Worm (Caenorhabditis elegans) whole organism, L1 larva: ENCODE results near the gene sec-31.

Experiments
- aly-2 ChIP-seq: fragments of 150-350 bp; optimal IDR thresholded peaks from 2 replicates; lab custom pipeline; 2014; ENCODE audit warnings: missing biosample characterization, missing genetic modification characterization
- fos-1 ChIP-seq: fragments of 150-350 bp; optimal IDR thresholded peaks from 2 replicates; lab custom pipeline; 2014; ENCODE audit warnings: missing biosample characterization, missing genetic modification characterization
- nhr-11 ChIP-seq: fragments of 150-350 bp; optimal IDR thresholded peaks from 2 replicates; lab custom pipeline; 2014; ENCODE audit warnings: missing biosample characterization, missing genetic modification characterization
- unc-62 ChIP-seq: fragments of 150-350 bp; optimal IDR thresholded peaks from 2 replicates; lab custom pipeline; 2014; ENCODE audit warnings: missing biosample characterization, missing genetic modification reagents, missing genetic modification characterization

DNA sequence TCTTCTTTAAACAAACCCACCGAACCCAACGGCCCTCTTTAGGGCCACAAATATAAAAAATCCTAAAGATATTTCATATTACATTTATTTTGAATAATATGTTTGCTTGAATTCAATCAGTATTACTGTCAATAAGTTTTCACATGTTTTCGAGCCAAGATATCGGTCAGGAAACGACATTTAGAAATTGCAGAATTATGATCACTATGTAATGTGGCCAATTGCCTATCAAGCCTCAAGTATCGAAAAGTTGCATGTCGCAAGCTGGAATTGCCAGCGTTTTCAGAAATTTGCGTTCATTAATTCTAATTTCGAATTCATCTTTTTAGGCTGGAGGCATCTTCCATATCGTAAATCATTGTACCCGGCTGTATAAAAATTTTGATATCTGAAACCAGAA is 29.9 kb upstream of the sec-31 start:
- TF ChIP-seq fos-1 (tag; lab: Kevin White, UChicago): no peak
- TF ChIP-seq nhr-11 (tag; lab: Kevin White, UChicago): no peak
- TF ChIP-seq unc-62: no peak
- no peak for TF ChIP-seq aly-2 (tag; lab: Kevin White, UChicago)
